Worm (Caenorhabditis elegans) whole organism, L4/young adult: Measurements from ENCODE around the gene pals-17.

ENCODE experiments used
- W03F9.2 ChIP-seq: fragments of 150-350 bp; optimal IDR thresholded peaks from 2 replicates; lab custom pipeline; 2014; ENCODE audit warnings: missing biosample characterization, missing genetic modification characterization
- dao-5 ChIP-seq: sonication (generic microtip); optimal IDR thresholded peaks from 2 replicates; lab custom pipeline; 2016; ENCODE audit warnings: missing genotype, missing genetic modification characterization, moderate library complexity, missing compliant biosample characterization
- him-1 ChIP-seq: sonication (generic microtip); optimal IDR thresholded peaks from 2 replicates; lab custom pipeline; 2016; ENCODE audit warnings: missing genotype, missing genetic modification reagents, missing genetic modification characterization, missing compliant biosample characterization

Gene pals-17

ce11 chrIII:1342919-1343419 lies 48.7 kb downstream of the pals-17 start, which contains the start of gene fbxa-27:
Gene fbxa-27 (plus strand): TSS chrIII:1342969.
- TF ChIP-seq dao-5 (no peak), W03F9.2 (tag; lab: Kevin White, UChicago) (no peak), him-1 (tag; lab: Kevin White, UChicago) (no peak)

ce11 chrIII:1342488-1342887 lies 49.2 kb downstream of the pals-17 start, which contains the start of gene fbxa-26:
Gene fbxa-26 (minus strand): TSS chrIII:1342522.
- TF ChIP-seq dao-5 = no peak
- no peak for TF ChIP-seq him-1 (tag; lab: Kevin White, UChicago)
- no peak for TF ChIP-seq W03F9.2 (tag; lab: Kevin White, UChicago)
